Fruit fly (Drosophila melanogaster) whole organism, wandering third instar larva: Measurements from ENCODE around the gene Rm62.

ENCODE experiments used
- sage ChIP-seq: fragments of 200-800 bp; sonication (Bioruptor generic); optimal IDR thresholded peaks from 2 replicates; lab custom pipeline; 2016; ENCODE audit warnings: missing biosample characterization, mild to moderate bottlenecking, missing genetic modification characterization
- sv ChIP-seq: fragments of 200-800 bp; sonication (Bioruptor generic); optimal IDR thresholded peaks from 3 replicates; lab custom pipeline; 2016; ENCODE audit warnings: missing biosample characterization, missing genetic modification characterization
- tai ChIP-seq: sonication (Bioruptor generic); optimal IDR thresholded peaks from 2 replicates; lab custom pipeline; 2016; ENCODE audit warnings: missing biosample characterization, missing genetic modification characterization

DNA sequence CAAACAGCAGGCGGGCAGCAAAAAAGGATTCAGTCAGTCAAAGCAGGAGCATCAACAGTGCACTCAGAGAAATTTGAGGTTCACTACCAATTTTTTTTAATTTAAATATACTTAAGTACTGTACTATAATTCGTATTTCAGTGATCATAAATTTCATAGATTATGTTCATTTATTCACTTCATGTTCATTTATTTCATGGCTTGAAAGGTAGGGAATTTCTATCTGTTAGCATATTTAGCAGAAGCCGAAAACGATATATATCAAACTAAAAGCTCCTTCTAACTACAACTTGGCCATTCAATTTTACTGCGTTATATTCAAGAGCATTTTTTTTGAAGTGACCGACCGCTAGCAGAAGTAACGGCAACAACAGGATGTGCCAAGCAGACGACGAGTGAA, 14.5 kb downstream of the Rm62 start:
- TF ChIP-seq sage (GFP tag; lab: Kevin White, UChicago) (no peak), tai (no peak), sv (GFP tag; lab: Kevin White, UChicago) (no peak)
